Fruit fly (Drosophila melanogaster): ENCODE data around the gene CG33061.

- TF ChIP-seq Poxn (GFP tag; IDR thresholded peaks at IDR 0.05), result no peak
- TF ChIP-seq HmgZ (tag; optimal IDR thresholded peaks at IDR 0.05), result no peak
- TF ChIP-seq Sry-δ (GFP tag; optimal IDR thresholded peaks at IDR 0.05), result no peak
- TF ChIP-seq CG8765 (GFP tag; IDR thresholded peaks at IDR 0.05), result no peak
- TF ChIP-seq row (GFP tag; IDR thresholded peaks at IDR 0.05), result no peak
- no peak for TF ChIP-seq Rx (GFP tag; IDR thresholded peaks at IDR 0.05)
- TF ChIP-seq Dp (GFP tag; optimal IDR thresholded peaks at IDR 0.05), result no peak
- no peak for TF ChIP-seq CG17385 (GFP tag; optimal IDR thresholded peaks at IDR 0.05)
- TF ChIP-seq CG10366 (GFP tag; IDR thresholded peaks at IDR 0.05), result no peak
- no peak for TF ChIP-seq psq (GFP tag; optimal IDR thresholded peaks at IDR 0.05)
Observed at dm6 chr3L:16288322-16288721, 41.3 kb upstream of the CG33061 start, which contains the start of gene CG13046.
